Fruit fly (Drosophila melanogaster) whole organism, prepupa: ENCODE measurements around the gene Ras85D.
A peak's percentile ranks its signal among the peaks of the same experiment; 100 is the strongest.

Experiments used
- CG11902 ChIP-seq: fragments of 200-800 bp; sonication (Bioruptor generic); optimal IDR thresholded peaks from 3 replicates; lab custom pipeline; 2016; ENCODE audit warnings: missing biosample characterization, missing genetic modification characterization
- CG1621 ChIP-seq: fragments of 200-800 bp; sonication (Bioruptor generic); optimal IDR thresholded peaks from 3 replicates; lab custom pipeline; 2018; ENCODE audit warnings: missing biosample characterization, mild to moderate bottlenecking, missing genetic modification characterization
- CG32006 ChIP-seq: fragments of 200-800 bp; sonication (Bioruptor generic); optimal IDR thresholded peaks from 3 replicates; lab custom pipeline; 2017; ENCODE audit warnings: missing biosample characterization, mild to moderate bottlenecking, missing genetic modification characterization
- CG6808 ChIP-seq: fragments of 200-800 bp; sonication (Bioruptor generic); optimal IDR thresholded peaks from 3 replicates; lab custom pipeline; 2017; ENCODE audit warnings: missing biosample characterization, missing genetic modification characterization, mild to moderate bottlenecking, moderate library complexity, missing genetic modification reagents
- CG6854 ChIP-seq: fragments of 200-800 bp; sonication (Bioruptor generic); optimal IDR thresholded peaks from 2 replicates; lab custom pipeline; 2017; ENCODE audit warnings: missing biosample characterization, mild to moderate bottlenecking, missing genetic modification characterization
- CG8319 ChIP-seq: fragments of 200-800 bp; sonication (Bioruptor generic); optimal IDR thresholded peaks from 3 replicates; lab custom pipeline; 2016; ENCODE audit warnings: missing biosample characterization, missing genetic modification characterization
- Eip93F ChIP-seq: fragments of 200-800 bp; sonication (Bioruptor generic); optimal IDR thresholded peaks from 2 replicates; lab custom pipeline; 2016; ENCODE audit warnings: missing biosample characterization, mild to moderate bottlenecking, missing genetic modification characterization
- Ets21C ChIP-seq: fragments of 200-800 bp; sonication (Bioruptor generic); optimal IDR thresholded peaks from 3 replicates; lab custom pipeline; 2016; ENCODE audit warnings: missing biosample characterization, missing genetic modification characterization
- Ets96B ChIP-seq: fragments of 200-800 bp; optimal IDR thresholded peaks from 2 replicates; lab custom pipeline; 2019; ENCODE audit warnings: missing biosample characterization, mild to moderate bottlenecking, missing genetic modification characterization, moderate library complexity
- Hr38 ChIP-seq: sonication (Bioruptor generic); optimal IDR thresholded peaks from 2 replicates; lab custom pipeline; 2016; ENCODE audit warnings: missing biosample characterization, missing genetic modification characterization
- Lpt ChIP-seq: fragments of 200-800 bp; sonication (Bioruptor generic); optimal IDR thresholded peaks from 3 replicates; lab custom pipeline; 2016; ENCODE audit warnings: missing biosample characterization, missing genetic modification characterization
- OdsH ChIP-seq: fragments of 200-800 bp; sonication (Bioruptor generic); optimal IDR thresholded peaks from 3 replicates; lab custom pipeline; 2016; ENCODE audit warnings: missing biosample characterization, missing genetic modification characterization
- acj6 ChIP-seq: fragments of 200-800 bp; sonication (Bioruptor generic); optimal IDR thresholded peaks from 3 replicates; lab custom pipeline; 2016; ENCODE audit warnings: missing biosample characterization, missing genetic modification characterization
- esn ChIP-seq: fragments of 200-800 bp; sonication (Bioruptor generic); optimal IDR thresholded peaks from 2 replicates; lab custom pipeline; 2016; ENCODE audit warnings: missing biosample characterization, mild to moderate bottlenecking, missing genetic modification characterization, moderate library complexity

DNA sequence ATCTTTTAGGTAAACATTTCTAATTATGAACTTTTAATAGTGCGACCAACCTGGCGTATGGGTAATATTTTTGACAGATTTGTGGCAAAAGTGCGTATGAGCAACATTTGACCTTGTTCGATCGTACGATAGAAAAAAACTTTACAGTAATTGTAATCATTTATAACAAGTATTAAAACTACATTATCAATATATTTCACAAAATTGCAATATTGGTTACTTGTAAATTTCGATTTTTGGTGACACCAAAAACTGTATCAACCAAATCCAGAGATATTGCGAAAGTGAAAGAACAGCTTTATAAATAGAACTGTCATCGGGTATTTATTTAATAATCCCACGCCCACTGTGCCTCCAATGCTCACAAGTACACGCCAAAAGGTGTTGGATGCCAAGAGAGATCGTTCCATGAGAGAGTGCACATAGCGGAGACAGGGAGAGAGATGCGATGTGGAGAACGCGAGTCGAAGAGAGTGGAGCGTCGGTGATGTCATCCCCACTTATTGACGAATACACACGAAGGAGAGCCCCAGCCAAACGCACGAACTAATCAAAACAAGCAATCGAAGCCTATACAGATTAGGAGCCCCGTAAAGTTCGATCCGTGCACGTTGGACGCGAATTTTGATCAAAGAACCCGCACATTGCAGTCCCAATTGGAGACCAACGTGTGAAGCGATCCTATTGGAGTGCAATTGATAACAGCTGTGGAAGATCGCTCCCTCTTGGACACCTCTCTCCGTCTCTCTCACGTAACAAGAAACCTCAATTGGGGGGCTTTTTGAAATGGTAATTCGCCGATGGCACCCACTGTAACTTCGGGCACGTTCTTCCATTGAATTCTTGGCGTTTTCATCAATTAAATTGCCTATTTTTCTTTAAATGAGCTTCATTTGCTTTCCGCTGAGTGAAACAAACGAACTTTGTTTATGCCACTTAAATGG lies 20.6 kb upstream of the Ras85D start:
- TF ChIP-seq Lpt (GFP tag; lab: Kevin White, UChicago) = peak; percentile 96
- TF ChIP-seq Eip93F (GFP tag; lab: Kevin White, UChicago) = peak; percentile 68
- TF ChIP-seq CG8319 (GFP tag; lab: Kevin White, UChicago) = peak; percentile 94
- TF ChIP-seq OdsH = peak; percentile 96
- peak; percentile 90 for TF ChIP-seq CG6854
- peak; percentile 97 for TF ChIP-seq acj6 (GFP tag; lab: Kevin White, UChicago)
- peak; percentile 99 for TF ChIP-seq CG32006 (GFP tag; lab: Kevin White, UChicago)
- TF ChIP-seq esn (GFP tag; lab: Kevin White, UChicago) = peak; percentile 99
- TF ChIP-seq Ets96B (tag; lab: Kevin White, UChicago) = peak; percentile 95
- peak; percentile 93 for TF ChIP-seq CG11902 (GFP tag; lab: Kevin White, UChicago)
- TF ChIP-seq Hr38 (GFP tag; lab: Kevin White, UChicago) = no peak
- TF ChIP-seq CG6808 (GFP tag; lab: Kevin White, UChicago) = peak; percentile 97
- peak; percentile 95 for TF ChIP-seq Ets21C
- peak; percentile 91 for TF ChIP-seq CG1621 (tag; lab: Kevin White, UChicago)
